Fruit fly (Drosophila melanogaster): ENCODE data around the gene Ucp4B.

Gene Ucp4B

DNA sequence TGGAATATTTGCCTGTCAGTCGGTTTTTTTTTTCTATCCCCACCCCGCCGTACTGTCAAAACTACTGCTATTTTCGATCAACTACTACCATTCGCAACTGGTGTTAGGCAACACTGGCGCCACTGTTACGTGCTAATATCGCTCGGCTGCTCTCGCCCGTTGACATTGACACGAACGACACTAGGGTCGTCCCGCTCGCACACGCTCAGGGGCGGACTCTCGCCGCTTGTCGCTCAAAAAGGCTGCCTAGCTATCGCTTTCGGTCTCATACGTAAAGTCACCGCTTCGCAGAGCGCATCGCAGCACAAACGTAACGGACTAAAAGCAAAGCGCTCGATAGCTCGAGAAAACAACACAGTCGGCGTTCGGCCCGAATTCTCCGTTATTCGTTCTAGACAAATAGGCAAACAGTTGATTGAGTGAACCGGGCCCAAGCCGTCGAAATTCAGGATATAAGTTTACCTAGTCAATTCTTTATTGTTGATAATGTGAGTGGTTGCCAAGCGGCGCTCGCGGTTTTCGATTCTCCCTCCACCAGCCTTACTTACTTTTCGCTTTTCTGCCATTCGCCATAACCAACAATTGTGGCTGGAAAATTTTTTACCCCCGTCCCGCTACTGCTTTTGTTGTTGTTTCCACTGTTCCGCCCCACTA is 12.8 kb downstream of the Ucp4B start:
- TF ChIP-seq CG11247 (GFP tag; IDR thresholded peaks at IDR 0.05) (no peak), knrl (GFP tag; IDR thresholded peaks at IDR 0.05; ENCODE audit: partially characterized antibody) (no peak), CG16815 (GFP tag; optimal IDR thresholded peaks at IDR 0.05) (no peak), CG12104 (GFP tag; optimal IDR thresholded peaks at IDR 0.05) (no peak), cas (GFP tag; IDR thresholded peaks at IDR 0.05) (no peak), CG6175 (GFP tag; IDR thresholded peaks at IDR 0.05) (no peak), CG11085 (GFP tag; IDR thresholded peaks at IDR 0.05) (no peak), Stat92E (GFP tag; optimal IDR thresholded peaks at IDR 0.05) (no peak), psq (GFP tag; optimal IDR thresholded peaks at IDR 0.05) (no peak), sug (tag; optimal IDR thresholded peaks at IDR 0.05) (peak; percentile 75), lov (optimal IDR thresholded peaks at IDR 0.05) (no peak), lov (GFP tag; IDR thresholded peaks at IDR 0.05) (no peak), stc (GFP tag; IDR thresholded peaks at IDR 0.05) (no peak), CG12299 (tag; optimal IDR thresholded peaks at IDR 0.05) (no peak), CG11560 (tag; IDR thresholded peaks at IDR 0.05) (no peak), fd96Cb (tag; optimal IDR thresholded peaks at IDR 0.05) (no peak), onecut (GFP tag; IDR thresholded peaks at IDR 0.05) (peak; percentile 56), CG17186 (GFP tag; optimal IDR thresholded peaks at IDR 0.05) (peak; percentile 16), Ets97D (GFP tag; optimal IDR thresholded peaks at IDR 0.05) (peak; percentile 3), abd-A (tag; optimal IDR thresholded peaks at IDR 0.05) (no peak), CG16813 (GFP tag; IDR thresholded peaks at IDR 0.05; ENCODE audit: partially characterized antibody) (no peak), CG10959 (GFP tag; IDR thresholded peaks at IDR 0.05) (no peak), CG4820 (GFP tag; optimal IDR thresholded peaks at IDR 0.05) (no peak), Taf1 (GFP tag; IDR thresholded peaks at IDR 0.05) (no peak), lola (GFP tag; optimal IDR thresholded peaks at IDR 0.05) (no peak), CG10565 (GFP tag; optimal IDR thresholded peaks at IDR 0.05) (no peak), Chrac-16 (GFP tag; optimal IDR thresholded peaks at IDR 0.05) (no peak), CG12155 (GFP tag; optimal IDR thresholded peaks at IDR 0.05) (peak; percentile 51), tin (GFP tag; optimal IDR thresholded peaks at IDR 0.05) (peak; percentile 32), Optix (GFP tag; IDR thresholded peaks at IDR 0.05) (no peak), CG14014 (GFP tag; IDR thresholded peaks at IDR 0.05) (no peak), sr (GFP tag; IDR thresholded peaks at IDR 0.05) (no peak), CG18764 (GFP tag; optimal IDR thresholded peaks at IDR 0.05) (no peak), CG34422 (GFP tag; IDR thresholded peaks at IDR 0.05) (no peak), CG3995 (GFP tag; optimal IDR thresholded peaks at IDR 0.05) (peak; percentile 91), CG6683 (GFP tag; optimal IDR thresholded peaks at IDR 0.05) (no peak), MBD-R2 (GFP tag; IDR thresholded peaks at IDR 0.05) (no peak), bowl (GFP tag; IDR thresholded peaks at IDR 0.05) (no peak), gro (GFP tag; optimal IDR thresholded peaks at IDR 0.05) (peak; percentile 12), CG7745 (tag; optimal IDR thresholded peaks at IDR 0.05) (no peak), hth (optimal IDR thresholded peaks at IDR 0.05) (no peak), CG12659 (GFP tag; optimal IDR thresholded peaks at IDR 0.05) (peak; percentile 52), CG4424 (GFP tag; optimal IDR thresholded peaks at IDR 0.05) (peak; percentile 100), Sox100B (GFP tag; optimal IDR thresholded peaks at IDR 0.05) (peak; percentile 7), Oli (tag; optimal IDR thresholded peaks at IDR 0.05) (peak; percentile 4), Six4 (GFP tag; optimal IDR thresholded peaks at IDR 0.05) (peak; percentile 8), bsh (GFP tag; optimal IDR thresholded peaks at IDR 0.05) (peak in 1 of 2 experiments; percentile 8), CG1529 (GFP tag; optimal IDR thresholded peaks at IDR 0.05) (no peak), zen (tag; optimal IDR thresholded peaks at IDR 0.05) (no peak), Ssrp (tag; optimal IDR thresholded peaks at IDR 0.05) (no peak), CG3726 (GFP tag; IDR thresholded peaks at IDR 0.05) (no peak)

All from whole organism, embryonic.